Worm (Caenorhabditis elegans) whole organism, young adult: ENCODE measurements around the gene dos-3.
A peak's percentile ranks its signal among the peaks of the same experiment; 100 is the strongest.

Source experiments
- F39B2.1 ChIP-seq: fragments of 200-800 bp; sonication (Bioruptor generic); IDR thresholded peaks from 2 replicates; pipeline ENCODE4 v1.3.6; 2022; ENCODE audit warnings: missing genetic modification reagents, missing genetic modification characterization, missing compliant biosample characterization
- ceh-27 ChIP-seq: fragments of 200-800 bp; sonication (Bioruptor generic); optimal IDR thresholded peaks from 2 replicates; lab custom pipeline; 2018; ENCODE audit warnings: mild to moderate bottlenecking, missing genetic modification characterization, moderate library complexity, missing compliant biosample characterization
- fkh-3 ChIP-seq: sonication (generic microtip); optimal IDR thresholded peaks from 2 replicates; lab custom pipeline; 2016; ENCODE audit warnings: mild to moderate bottlenecking, missing genetic modification characterization, missing compliant biosample characterization
- hmg-1.2 ChIP-seq: fragments of 200-800 bp; sonication (Bioruptor generic); IDR thresholded peaks from 2 replicates; pipeline ENCODE4 v1.3.6; 2022; ENCODE audit warnings: missing genetic modification reagents, missing genetic modification characterization, missing compliant biosample characterization
- lin-54 ChIP-seq: fragments of 200-800 bp; sonication (Bioruptor generic); optimal IDR thresholded peaks from 2 replicates; lab custom pipeline; 2018; ENCODE audit warnings: mild to moderate bottlenecking, missing genetic modification characterization, missing compliant biosample characterization
- lsy-27 ChIP-seq: sonication (generic microtip); optimal IDR thresholded peaks from 2 replicates; lab custom pipeline; 2017; ENCODE audit warnings: missing genetic modification characterization, mild to moderate bottlenecking, missing compliant biosample characterization, antibody characterized with exemption, missing genotype, borderline replicate concordance; ENCODE audit not compliant: insufficient read depth
- rcor-1 ChIP-seq: fragments of 200-800 bp; sonication (Bioruptor generic); IDR thresholded peaks from 2 replicates; pipeline ENCODE4 v1.3.6; 2022; ENCODE audit warnings: missing genetic modification reagents, missing genetic modification characterization, missing compliant biosample characterization
- repo-1 ChIP-seq: sonication (generic microtip); optimal IDR thresholded peaks from 2 replicates; lab custom pipeline; 2017; ENCODE audit warnings: mild to moderate bottlenecking, missing genetic modification characterization, missing compliant biosample characterization
- rpc-1 ChIP-seq, 2 experiments: fragments of 150-350 bp in 1 of 2; sonication (generic microtip) in 1 of 2; optimal IDR thresholded peaks; 2 replicates each; lab custom pipeline; 2014 to 2018; ENCODE audit warnings: missing biosample characterization in 1 of 2, missing genetic modification characterization in 1 of 2, missing genetic modification reagents in 1 of 2, missing genotype in 1 of 2
- snpc-3.4 ChIP-seq: sonication (generic microtip); optimal IDR thresholded peaks from 2 replicates; lab custom pipeline; 2017; ENCODE audit warnings: missing genetic modification characterization, mild to moderate bottlenecking, missing compliant biosample characterization, antibody characterized with exemption, moderate library complexity, missing genotype, missing genetic modification reagents
- ztf-18 ChIP-seq: sonication (generic microtip); optimal IDR thresholded peaks from 2 replicates; lab custom pipeline; 2016; ENCODE audit warnings: missing genotype, mild to moderate bottlenecking, missing genetic modification characterization, missing compliant biosample characterization
- ztf-3 ChIP-seq: fragments of 200-800 bp; sonication (Bioruptor generic); optimal IDR thresholded peaks from 2 replicates; lab custom pipeline; 2018; ENCODE audit warnings: mild to moderate bottlenecking, missing genetic modification characterization, missing compliant biosample characterization
- ztf-6 ChIP-seq: fragments of 200-800 bp; sonication (Bioruptor generic); IDR thresholded peaks from 2 replicates; pipeline ENCODE4 v1.3.6; 2022; ENCODE audit warnings: missing genetic modification reagents, missing genetic modification characterization, missing compliant biosample characterization

The dos-3 gene

DNA sequence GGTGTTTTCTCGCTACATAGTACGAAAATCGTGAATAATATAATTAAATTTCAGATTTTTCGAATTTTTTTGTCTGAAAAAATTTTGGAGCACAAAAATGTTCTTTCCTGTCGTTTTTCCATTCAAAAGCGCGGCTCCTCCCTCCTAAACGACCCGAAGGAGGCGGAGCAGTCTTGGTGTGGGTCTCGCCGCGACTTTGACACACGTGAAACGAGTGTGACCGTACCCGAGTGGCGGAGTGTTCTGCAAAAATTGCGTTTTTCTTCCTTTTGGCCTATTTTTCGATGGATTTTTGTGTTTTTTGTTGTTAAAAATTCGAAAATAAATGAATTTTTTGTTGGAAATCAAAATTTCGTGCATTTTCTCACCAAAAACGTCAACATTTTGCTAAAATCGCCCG lies 45.8 kb downstream of the dos-3 start, which contains the start of gene snt-2 (continued):
- TF ChIP-seq ceh-27 (GFP tag; lab: Kevin White, UChicago) (peak; percentile 67), ztf-18 (tag; lab: Kevin White, UChicago) (peak; percentile 36), hmg-1.2 (GFP tag; lab: Robert Waterston, UW) (peak; percentile 35), snpc-3.4 (peak; percentile 19), rcor-1 (GFP tag; lab: Robert Waterston, UW) (peak; percentile 18; the same call in 1 of the 2 replicates), ztf-6 (GFP tag; lab: Robert Waterston, UW) (no peak), repo-1 (no peak)

DNA sequence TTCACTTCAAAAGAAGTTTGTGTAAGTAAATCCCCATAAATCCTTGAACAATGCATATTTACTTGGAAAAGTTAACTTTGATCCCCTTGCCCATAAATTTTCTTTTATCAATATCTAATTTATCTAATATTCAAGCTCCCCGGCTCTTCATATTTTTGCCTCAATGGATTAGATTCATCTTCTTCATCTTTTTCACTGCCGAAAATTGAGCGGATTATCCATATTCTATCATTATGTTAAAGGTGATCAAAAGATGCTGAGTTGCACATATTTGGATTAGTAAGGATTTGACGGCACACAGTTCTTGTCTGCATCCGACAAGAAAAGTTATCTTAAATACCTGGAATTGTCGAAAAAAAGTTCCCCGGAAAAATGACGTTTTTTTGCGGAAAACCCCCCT lies 48.8 kb downstream of the dos-3 start:
- TF ChIP-seq ztf-3 (GFP tag; lab: Kevin White, UChicago) (no peak), rpc-1 (optimal IDR thresholded peaks at IDR 0.05; lab: Kevin White, UChicago) (no peak), rpc-1 (tag; optimal IDR thresholded peaks at IDR 0.05; lab: Kevin White, UChicago) (no peak), lin-54 (no peak)
- TF ChIP-seq, all 124 proteins: peak for 0

DNA sequence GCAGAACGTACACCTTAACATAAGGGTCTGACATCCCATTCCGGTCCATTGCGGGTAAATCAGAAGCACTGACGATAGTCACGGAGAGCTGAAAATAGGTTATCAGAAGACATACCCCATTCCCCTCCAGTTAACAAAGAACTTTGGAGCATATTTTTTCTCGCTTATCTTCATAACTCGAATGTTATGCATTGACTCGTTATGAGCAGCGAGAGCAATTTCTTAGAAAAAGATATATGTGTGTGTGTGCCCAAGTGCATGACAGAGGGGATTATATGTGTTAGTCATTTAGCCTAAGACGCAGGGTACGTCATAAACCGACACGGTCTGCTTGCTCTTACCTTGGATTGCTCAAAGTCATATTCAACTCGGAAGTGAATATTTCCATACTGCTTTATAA lies 49.8 kb downstream of the dos-3 start:
- 0 out of 2 replicates have a peak, but pooled peaks have one; percentile 38 for TF ChIP-seq F39B2.1
- no peak for TF ChIP-seq lsy-27 (tag; lab: Kevin White, UChicago)
- no peak for TF ChIP-seq fkh-3 (tag; lab: Kevin White, UChicago)
